Fruit fly (Drosophila melanogaster) S2 (cell line): Measurements from ENCODE around the gene mEFG1.

Source experiments
- CG8478 ChIP-seq: fragments of >200 bp; optimal IDR thresholded peaks from 2 replicates; lab custom pipeline; 2018
- CTCF ChIP-seq, 2 experiments: fragments of >200 bp; optimal IDR thresholded peaks; 2 replicates each; lab custom pipeline; 2018

dm6 chr2L:7200168-7200567 is 22.7 kb downstream of the mEFG1 start:
- no peak for TF ChIP-seq CTCF (optimal IDR thresholded peaks at IDR 0.05; lab: Kevin White, UChicago)
- TF ChIP-seq CG8478 (lab: Kevin White, UChicago), result no peak
